Fruit fly (Drosophila melanogaster) whole organism, embryonic: Measurements from ENCODE around the gene CG13407.

Experiments used
- Aef1 ChIP-seq: fragments of 200-800 bp; sonication (Bioruptor generic); IDR thresholded peaks from 3 replicates; pipeline ENCODE4 v1.3.6; 2022; ENCODE audit warnings: missing biosample characterization, missing genetic modification characterization
- CG15479 ChIP-seq: fragments of 200-800 bp; sonication (Bioruptor generic); optimal IDR thresholded peaks from 3 replicates; lab custom pipeline; 2019; ENCODE audit warnings: missing biosample characterization, mild to moderate bottlenecking, missing genetic modification characterization, moderate library complexity
- CG17385 ChIP-seq: fragments of 200-800 bp; sonication (Bioruptor generic); optimal IDR thresholded peaks from 3 replicates; lab custom pipeline; 2018; ENCODE audit warnings: missing biosample characterization, mild to moderate bottlenecking, missing genetic modification characterization
- CG30020 ChIP-seq: fragments of 200-800 bp; optimal IDR thresholded peaks from 2 replicates; lab custom pipeline; 2019; ENCODE audit warnings: missing biosample characterization, mild to moderate bottlenecking, missing genetic modification characterization, moderate library complexity
- HmgD ChIP-seq: fragments of 200-800 bp; sonication (Bioruptor generic); optimal IDR thresholded peaks from 3 replicates; lab custom pipeline; 2016; ENCODE audit warnings: missing biosample characterization, missing genetic modification characterization
- Side ChIP-seq: fragments of 200-800 bp; sonication (Bioruptor generic); optimal IDR thresholded peaks from 2 replicates; lab custom pipeline; 2016; ENCODE audit warnings: missing biosample characterization, missing genetic modification characterization
- Sox102F ChIP-seq: fragments of 200-800 bp; sonication (Bioruptor generic); optimal IDR thresholded peaks from 2 replicates; lab custom pipeline; 2018; ENCODE audit warnings: missing biosample characterization, mild to moderate bottlenecking, missing genetic modification characterization, moderate library complexity
- Taf1 ChIP-seq: fragments of 200-800 bp; sonication (Bioruptor generic); IDR thresholded peaks from 2 replicates; pipeline ENCODE4 v1.3.6; 2022; ENCODE audit warnings: missing biosample characterization, missing genetic modification characterization
- dmrt11E ChIP-seq: fragments of 200-800 bp; sonication (Bioruptor generic); optimal IDR thresholded peaks from 3 replicates; lab custom pipeline; 2018; ENCODE audit warnings: missing biosample characterization, mild to moderate bottlenecking, missing genetic modification characterization, moderate library complexity
- ham ChIP-seq: fragments of 200-800 bp; sonication (Bioruptor generic); IDR thresholded peaks from 2 replicates; pipeline ENCODE4 v1.3.6; 2022; ENCODE audit warnings: missing biosample characterization, missing genetic modification characterization
- sug ChIP-seq: fragments of 200-800 bp; optimal IDR thresholded peaks from 2 replicates; lab custom pipeline; 2019; ENCODE audit warnings: missing biosample characterization, mild to moderate bottlenecking, missing genetic modification characterization, moderate library complexity

- TF ChIP-seq ham (GFP tag; lab: Robert Waterston, UW) = no peak
- no peak for TF ChIP-seq dmrt11E (tag; lab: Kevin White, UChicago)
- TF ChIP-seq Taf1 (GFP tag; lab: Robert Waterston, UW) = no peak
- no peak for TF ChIP-seq Aef1
- no peak for TF ChIP-seq Sox102F (GFP tag; lab: Kevin White, UChicago)
- no peak for TF ChIP-seq HmgD (GFP tag; lab: Kevin White, UChicago)
- TF ChIP-seq CG17385 (GFP tag; lab: Kevin White, UChicago) = no peak
- TF ChIP-seq sug = no peak
- no peak for TF ChIP-seq Side (GFP tag; lab: Kevin White, UChicago)
- TF ChIP-seq CG15479 (GFP tag; lab: Kevin White, UChicago) = no peak
- TF ChIP-seq CG30020 (tag; lab: Kevin White, UChicago) = no peak
Observed at dm6 chr3R:22142495-22142894, 39.3 kb downstream of the CG13407 start.
